Worm (Caenorhabditis elegans) whole organism, young adult: ENCODE data around the gene srxa-18.

Experiments used
- K12H6.12 ChIP-seq: fragments of 200-800 bp; sonication (Bioruptor generic); optimal IDR thresholded peaks from 2 replicates; lab custom pipeline; 2018; ENCODE audit warnings: mild to moderate bottlenecking, missing genetic modification characterization, missing compliant biosample characterization
- ama-1 ChIP-seq, 3 experiments: fragments of 150-350 bp in 1 of 3; sonication (generic microtip) in 2 of 3; optimal IDR thresholded peaks; 2 replicates each; lab custom pipeline; 2014 to 2018; ENCODE audit warnings: missing biosample characterization in 2 of 3, missing genetic modification characterization in 2 of 3, missing genetic modification reagents in 2 of 3
- egl-18 ChIP-seq: fragments of 200-800 bp; sonication (Bioruptor generic); IDR thresholded peaks from 2 replicates; pipeline ENCODE4 v1.3.6; 2022; ENCODE audit warnings: missing genetic modification reagents, missing genetic modification characterization, missing compliant biosample characterization
- hmg-20 ChIP-seq: fragments of 200-800 bp; sonication (Bioruptor generic); IDR thresholded peaks from 2 replicates; pipeline ENCODE4 v1.3.6; 2022; ENCODE audit warnings: missing genetic modification reagents, missing genetic modification characterization, missing compliant biosample characterization
- lin-40 ChIP-seq: sonication (generic microtip); optimal IDR thresholded peaks from 2 replicates; lab custom pipeline; 2016; ENCODE audit warnings: missing genetic modification characterization, mild to moderate bottlenecking, missing compliant biosample characterization, missing genotype, missing genetic modification reagents
- lsy-27 ChIP-seq: sonication (generic microtip); optimal IDR thresholded peaks from 2 replicates; lab custom pipeline; 2017; ENCODE audit warnings: missing genetic modification characterization, mild to moderate bottlenecking, missing compliant biosample characterization, antibody characterized with exemption, missing genotype, borderline replicate concordance; ENCODE audit not compliant: insufficient read depth
- mes-4 ChIP-seq: sonication (generic microtip); optimal IDR thresholded peaks from 2 replicates; lab custom pipeline; 2016; ENCODE audit warnings: missing genotype, missing genetic modification characterization, missing compliant biosample characterization
- tlf-1 ChIP-seq: fragments of 200-800 bp; sonication (Bioruptor generic); optimal IDR thresholded peaks from 2 replicates; lab custom pipeline; 2018; ENCODE audit warnings: mild to moderate bottlenecking, missing genetic modification characterization, missing compliant biosample characterization

- TF ChIP-seq K12H6.12 (tag; lab: Kevin White, UChicago) = no peak
- TF ChIP-seq ama-1 (optimal IDR thresholded peaks at IDR 0.05; lab: Kevin White, UChicago) = no peak
- no peak for TF ChIP-seq ama-1 (GFP tag; optimal IDR thresholded peaks at IDR 0.05; lab: Kevin White, UChicago)
- no peak for TF ChIP-seq hmg-20 (GFP tag; lab: Robert Waterston, UW)
- no peak for TF ChIP-seq tlf-1 (GFP tag; lab: Kevin White, UChicago)
- TF ChIP-seq mes-4 (tag; lab: Kevin White, UChicago) = no peak
- no peak for TF ChIP-seq lsy-27 (tag; lab: Kevin White, UChicago)
- TF ChIP-seq lin-40 = no peak
- TF ChIP-seq egl-18 (GFP tag; lab: Robert Waterston, UW) = no peak
These were observed 4.2 kb upstream of the srxa-18 start, which contains the start of gene C08B6.10 for ce11 chrV:10124799-10125548.
